Fruit fly (Drosophila melanogaster): ENCODE data around the gene CG15021.

The CG15021 gene

DNA sequence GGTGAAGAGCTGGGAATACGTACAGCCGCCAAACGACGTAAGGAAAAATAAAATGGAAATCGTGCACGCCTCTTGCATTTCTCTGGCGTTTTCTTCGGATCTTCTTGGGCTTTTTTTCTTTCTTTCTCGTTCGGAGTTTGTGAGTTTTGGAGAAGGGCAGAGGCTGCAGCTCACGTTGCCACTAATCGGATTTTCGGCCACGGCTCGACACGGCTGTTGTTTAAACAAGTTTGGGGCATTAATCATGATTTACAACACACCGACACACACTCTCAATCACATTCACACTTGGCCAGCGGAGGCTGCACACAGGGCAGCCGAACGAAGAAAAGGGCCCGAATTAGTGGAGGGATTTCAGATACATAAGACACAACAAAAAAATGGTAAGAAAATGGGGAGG, 40.1 kb upstream of the CG15021 start:
- TF ChIP-seq hkb (optimal IDR thresholded peaks at IDR 0.05) (no peak), hkb (GFP tag; IDR thresholded peaks at IDR 0.05) (no peak), sqz (GFP tag; optimal IDR thresholded peaks at IDR 0.05) (peak; percentile 23), CG2875 (GFP tag; optimal IDR thresholded peaks at IDR 0.05) (no peak), oc (tag; optimal IDR thresholded peaks at IDR 0.05) (peak; percentile 97), ab (GFP tag; optimal IDR thresholded peaks at IDR 0.05) (no peak), cg (GFP tag; optimal IDR thresholded peaks at IDR 0.05) (peak; percentile 14), gsb-n (tag; optimal IDR thresholded peaks at IDR 0.05) (peak; percentile 69), HmgD (GFP tag; optimal IDR thresholded peaks at IDR 0.05) (no peak), pros (GFP tag; optimal IDR thresholded peaks at IDR 0.05) (peak; percentile 74), Oli (tag; optimal IDR thresholded peaks at IDR 0.05) (no peak), CG2199 (GFP tag; IDR thresholded peaks at IDR 0.05) (0 out of 3 replicates have a peak, but pooled peaks have one; percentile 47), abd-A (tag; optimal IDR thresholded peaks at IDR 0.05) (peak; percentile 18), Med (GFP tag) (peak; percentile 11), kni (GFP tag; optimal IDR thresholded peaks at IDR 0.05) (peak; percentile 17)

DNA sequence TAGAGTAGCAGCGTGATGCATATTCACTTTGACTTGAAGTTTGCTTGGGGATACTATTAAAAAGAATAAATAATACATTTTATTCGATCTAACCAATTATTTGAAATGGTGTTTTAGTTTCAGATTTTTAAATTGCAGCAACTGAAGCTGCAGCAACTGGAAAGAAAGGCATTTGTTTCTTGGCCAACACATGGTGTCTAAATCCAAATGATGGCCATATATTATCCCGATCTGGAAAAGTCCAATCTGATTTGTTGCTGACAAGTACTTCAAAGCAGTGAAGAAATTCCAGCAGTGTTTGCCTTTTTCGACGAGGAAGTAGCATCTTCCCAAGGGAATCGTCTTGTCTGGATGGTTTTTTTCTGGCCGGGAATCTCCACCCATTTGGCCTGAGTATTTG, 39.4 kb upstream of the CG15021 start:
- TF ChIP-seq pnt (GFP tag; optimal IDR thresholded peaks at IDR 0.05) (no peak), CTCF (GFP tag; optimal IDR thresholded peaks at IDR 0.05) (no peak), kni (GFP tag; optimal IDR thresholded peaks at IDR 0.05) (no peak), CG3726 (GFP tag; IDR thresholded peaks at IDR 0.05) (no peak), CG17829 (tag; optimal IDR thresholded peaks at IDR 0.05) (no peak), CG10979 (tag; optimal IDR thresholded peaks at IDR 0.05) (no peak), Gug (GFP tag; IDR thresholded peaks at IDR 0.05) (no peak), dpn (GFP tag; optimal IDR thresholded peaks at IDR 0.05) (no peak), HLH3B (GFP tag; IDR thresholded peaks at IDR 0.05) (no peak), zfh2 (GFP tag; optimal IDR thresholded peaks at IDR 0.05) (no peak), CG2120 (GFP tag; optimal IDR thresholded peaks at IDR 0.05) (no peak), twi (tag; optimal IDR thresholded peaks at IDR 0.05) (no peak), NfI (GFP tag; optimal IDR thresholded peaks at IDR 0.05) (no peak), CG12769 (tag; optimal IDR thresholded peaks at IDR 0.05) (no peak), CG12391 (tag; optimal IDR thresholded peaks at IDR 0.05) (no peak), lbe (GFP tag; optimal IDR thresholded peaks at IDR 0.05) (no peak), jumu (GFP tag; optimal IDR thresholded peaks at IDR 0.05) (no peak), CG10543 (GFP tag; optimal IDR thresholded peaks at IDR 0.05) (no peak)

dm6 chr3L:4397874-4398273, 38.6 kb upstream of the CG15021 start:
- TF ChIP-seq sr (GFP tag; IDR thresholded peaks at IDR 0.05) (no peak), Gsc (GFP tag; IDR thresholded peaks at IDR 0.05) (no peak), CG30020 (tag; optimal IDR thresholded peaks at IDR 0.05) (no peak), oc (tag; optimal IDR thresholded peaks at IDR 0.05) (no peak), prd (optimal IDR thresholded peaks at IDR 0.05) (no peak), prd (GFP tag; IDR thresholded peaks at IDR 0.05) (no peak), CG10267 (tag; optimal IDR thresholded peaks at IDR 0.05) (no peak), rib (GFP tag; IDR thresholded peaks at IDR 0.05) (no peak), bsh (GFP tag; optimal IDR thresholded peaks at IDR 0.05) (peak; percentile 12 to 24)
